Worm (Caenorhabditis elegans) whole organism, L4 larva: ENCODE measurements around the gene unc-17.
A peak's percentile ranks its signal among the peaks of the same experiment; 100 is the strongest.

Experiments used
- F10B5.3 ChIP-seq: sonication (generic microtip); optimal IDR thresholded peaks from 2 replicates; lab custom pipeline; 2016; ENCODE audit warnings: mild to moderate bottlenecking, missing genetic modification characterization, missing compliant biosample characterization
- ZK337.2 ChIP-seq: fragments of 200-800 bp; sonication (Bioruptor generic); IDR thresholded peaks from 2 replicates; pipeline ENCODE4 v1.3.6; 2022; ENCODE audit warnings: missing genetic modification reagents, missing genetic modification characterization, missing compliant biosample characterization
- aha-1 ChIP-seq: fragments of 150-350 bp; peaks from one replicate; lab custom pipeline; 2014; ENCODE audit warnings: missing biosample characterization, missing genetic modification characterization
- ceh-44 ChIP-seq: fragments of 200-800 bp; sonication (Bioruptor generic); IDR thresholded peaks from 2 replicates; pipeline ENCODE4 v1.3.6; 2022; ENCODE audit warnings: missing genetic modification reagents, missing genetic modification characterization, missing compliant biosample characterization
- ceh-62 ChIP-seq: sonication (generic microtip); optimal IDR thresholded peaks from 2 replicates; lab custom pipeline; 2017; ENCODE audit warnings: missing biosample characterization, missing genetic modification characterization
- cey-2 ChIP-seq: sonication (generic microtip); optimal IDR thresholded peaks from 3 replicates; lab custom pipeline; 2017; ENCODE audit warnings: missing genetic modification characterization, mild to moderate bottlenecking, missing compliant biosample characterization, antibody characterized with exemption, borderline replicate concordance; ENCODE audit not compliant: insufficient read depth
- daf-16 ChIP-seq, 3 experiments: sonication (generic microtip); optimal IDR thresholded peaks; 2 replicates each; lab custom pipeline; 2016 to 2017; ENCODE audit warnings: missing genetic modification characterization in 3 of 3, missing genetic modification reagents in 3 of 3, mild to moderate bottlenecking in 2 of 3, missing compliant biosample characterization in 2 of 3, missing biosample characterization in 1 of 3, moderate library complexity in 1 of 3
- daf-19 ChIP-seq: fragments of 200-800 bp; sonication (Bioruptor generic); conservative IDR thresholded peaks from 2 replicates; pipeline ENCODE4 v1.3.6; 2022; ENCODE audit warnings: missing genetic modification characterization, missing compliant biosample characterization
- dmd-6 ChIP-seq: fragments of 200-800 bp; sonication (Bioruptor generic); IDR thresholded peaks from 2 replicates; pipeline ENCODE4 v1.3.6; 2022; ENCODE audit warnings: missing genetic modification reagents, missing genetic modification characterization, missing compliant biosample characterization
- dmd-8 ChIP-seq: fragments of 200-800 bp; sonication (Bioruptor generic); IDR thresholded peaks from 2 replicates; pipeline ENCODE4 v1.3.6; 2022; ENCODE audit warnings: missing genetic modification characterization, missing compliant biosample characterization
- dve-1 ChIP-seq: sonication (generic microtip); optimal IDR thresholded peaks from 2 replicates; lab custom pipeline; 2017; ENCODE audit warnings: antibody characterized with exemption, mild to moderate bottlenecking, missing genetic modification characterization, missing compliant biosample characterization; ENCODE audit not compliant: insufficient read depth
- egl-27 ChIP-seq: sonication (generic microtip); optimal IDR thresholded peaks from 3 replicates; lab custom pipeline; 2017; ENCODE audit warnings: missing biosample characterization, missing genetic modification reagents, missing genetic modification characterization
- gei-8 ChIP-seq: fragments of 200-800 bp; sonication (Bioruptor generic); optimal IDR thresholded peaks from 2 replicates; lab custom pipeline; 2018; ENCODE audit warnings: mild to moderate bottlenecking, missing genetic modification characterization, missing compliant biosample characterization
- lim-7 ChIP-seq: fragments of 200-800 bp; sonication (Bioruptor generic); IDR thresholded peaks from 2 replicates; pipeline ENCODE4 v1.3.6; 2022; ENCODE audit warnings: missing genetic modification characterization, missing compliant biosample characterization
- lin-1 ChIP-seq: fragments of 200-800 bp; sonication (Bioruptor generic); IDR thresholded peaks from 2 replicates; pipeline ENCODE4 v1.3.6; 2022; ENCODE audit warnings: missing genetic modification reagents, missing genetic modification characterization, missing compliant biosample characterization
- lin-38 ChIP-seq: fragments of 200-800 bp; sonication (Bioruptor generic); IDR thresholded peaks from 2 replicates; pipeline ENCODE4 v1.3.6; 2022; ENCODE audit warnings: missing genetic modification reagents, missing genetic modification characterization, missing compliant biosample characterization
- lin-39 ChIP-seq: fragments of 150-350 bp; optimal IDR thresholded peaks from 2 replicates; lab custom pipeline; 2014; ENCODE audit warnings: missing biosample characterization, missing genetic modification reagents, missing genetic modification characterization
- lsy-2 ChIP-seq, 2 experiments: fragments of 150-350 bp in 1 of 2; sonication (generic microtip) in 1 of 2; optimal IDR thresholded peaks; 2 replicates each; lab custom pipeline; 2014 to 2017; ENCODE audit warnings: missing biosample characterization in 2 of 2, missing genetic modification characterization in 2 of 2
- mdt-29 ChIP-seq: fragments of 200-800 bp; sonication (Bioruptor generic); IDR thresholded peaks from 2 replicates; pipeline ENCODE4 v1.3.6; 2022; ENCODE audit warnings: missing genetic modification reagents, missing genetic modification characterization, missing compliant biosample characterization
- nhr-10 ChIP-seq: fragments of 150-350 bp; optimal IDR thresholded peaks from 2 replicates; lab custom pipeline; 2014; ENCODE audit warnings: missing biosample characterization, missing genetic modification characterization
- nhr-28 ChIP-seq: fragments of 150-350 bp; optimal IDR thresholded peaks from 2 replicates; lab custom pipeline; 2014; ENCODE audit warnings: missing biosample characterization, missing genetic modification characterization
- pha-4 ChIP-seq, 2 experiments: fragments of 150-350 bp in 1 of 2; fragments of 200-800 bp in 1 of 2; sonication (Bioruptor generic) in 1 of 2; IDR thresholded peaks in 1 of 2; optimal IDR thresholded peaks in 1 of 2; 2 replicates each; pipeline versions ENCODE4 v1.3.6 to Lab custom; 2014 to 2022; ENCODE audit warnings: missing genetic modification characterization in 2 of 2, missing genetic modification reagents in 2 of 2, missing biosample characterization in 1 of 2, missing compliant biosample characterization in 1 of 2
- pqm-1 ChIP-seq: sonication (generic microtip); optimal IDR thresholded peaks from 2 replicates; lab custom pipeline; 2017; ENCODE audit warnings: missing biosample characterization, missing genetic modification characterization
- rbr-2 ChIP-seq: sonication (generic microtip); optimal IDR thresholded peaks from 2 replicates; lab custom pipeline; 2016; ENCODE audit warnings: missing genotype, missing genetic modification characterization, missing compliant biosample characterization
- set-16 ChIP-seq: fragments of 200-800 bp; sonication (Bioruptor generic); IDR thresholded peaks from 2 replicates; pipeline ENCODE4 v1.3.6; 2022; ENCODE audit warnings: missing genetic modification reagents, missing genetic modification characterization, missing compliant biosample characterization
- skn-1 ChIP-seq: fragments of 150-350 bp; optimal IDR thresholded peaks from 2 replicates; lab custom pipeline; 2014; ENCODE audit warnings: missing biosample characterization, missing genetic modification characterization
- snpc-1.2 ChIP-seq: fragments of 200-800 bp; sonication (Bioruptor generic); IDR thresholded peaks from 2 replicates; pipeline ENCODE4 v1.3.6; 2022; ENCODE audit warnings: missing genetic modification reagents, missing genetic modification characterization, missing compliant biosample characterization
- unc-62 ChIP-seq, 3 experiments: fragments of 150-350 bp in 1 of 3; sonication (generic microtip); optimal IDR thresholded peaks in 2 of 3; peaks in 1 of 3; 1 replicate in 1 of 3; 2 replicates in 2 of 3; lab custom pipeline; 2014 to 2017; ENCODE audit warnings: missing biosample characterization in 3 of 3, missing genetic modification characterization in 3 of 3, missing genetic modification reagents in 3 of 3, missing genotype in 1 of 3
- zfp-3 ChIP-seq: fragments of 200-800 bp; sonication (Bioruptor generic); conservative IDR thresholded peaks from 2 replicates; pipeline ENCODE4 v1.3.6; 2022; ENCODE audit warnings: missing genetic modification reagents, missing genetic modification characterization, missing compliant biosample characterization
- ztf-11 ChIP-seq: fragments of 150-350 bp; optimal IDR thresholded peaks from 2 replicates; lab custom pipeline; 2014; ENCODE audit warnings: missing biosample characterization, missing genetic modification characterization

Gene unc-17

DNA sequence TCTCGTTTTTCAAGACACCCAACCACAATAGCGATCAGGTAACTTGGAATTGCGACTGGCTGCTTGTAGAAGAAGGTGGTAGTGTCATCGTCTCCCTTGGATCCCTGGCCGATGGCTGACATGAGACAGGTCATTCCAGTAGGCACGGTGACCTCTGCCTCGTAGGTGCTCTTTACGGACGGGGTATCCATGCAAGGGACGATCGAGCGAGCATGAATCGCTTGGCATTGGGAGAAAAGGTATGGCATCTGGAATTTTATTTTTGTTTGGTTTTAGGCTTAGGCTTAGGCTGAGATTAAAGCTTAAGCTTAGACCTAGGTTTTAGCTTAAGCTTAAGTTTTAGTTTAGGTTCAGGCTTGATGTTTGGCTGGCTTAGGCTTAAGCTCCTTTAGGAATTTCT lies 13.5 kb downstream of the unc-17 start:
- no peak for TF ChIP-seq daf-19
- TF ChIP-seq ZK337.2 (GFP tag; lab: Robert Waterston, UW): no peak
- no peak for TF ChIP-seq lsy-2 (tag; optimal IDR thresholded peaks at IDR 0.05; lab: Kevin White, UChicago)
- TF ChIP-seq lim-7: no peak
- peak; percentile 83 for TF ChIP-seq aha-1 (tag; lab: Kevin White, UChicago)
- TF ChIP-seq cey-2 (tag; lab: Kevin White, UChicago): no peak
- TF ChIP-seq dmd-8 (GFP tag; lab: Robert Waterston, UW): peak; percentile 59; the same call in 1 of the 2 replicates

DNA sequence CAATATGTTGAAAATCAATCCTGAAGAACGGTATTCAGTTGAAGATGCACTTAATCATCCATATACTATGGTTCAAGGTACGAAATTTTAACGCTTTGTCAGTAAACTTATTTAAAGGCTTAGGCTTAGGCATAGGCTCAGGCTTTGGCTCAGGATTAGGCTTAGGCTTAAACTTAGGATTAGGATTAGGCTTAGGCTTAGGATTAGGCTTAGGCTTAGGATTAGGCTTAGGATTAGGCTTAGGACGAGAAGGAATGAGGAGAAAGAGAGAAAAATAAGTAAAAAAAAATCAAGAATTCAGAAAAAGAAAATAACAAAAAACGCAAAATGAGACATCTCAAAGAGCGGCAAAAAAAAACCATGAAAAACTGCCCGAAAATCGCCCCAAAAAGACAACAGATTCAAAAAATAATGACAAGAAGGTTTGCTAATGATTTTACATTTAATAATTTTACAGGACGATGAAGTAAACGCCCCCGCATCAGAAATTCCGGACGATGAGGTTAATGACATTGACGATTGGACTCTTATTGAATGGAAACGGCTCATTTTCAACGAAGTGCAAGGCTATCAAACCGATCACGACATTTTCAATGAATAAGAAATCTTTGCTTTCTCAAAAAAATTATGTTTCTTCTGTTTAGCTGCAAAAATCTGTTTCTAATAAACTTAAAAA lies 15.8 kb downstream of the unc-17 start:
- 0 out of 2 replicates have a peak, but pooled peaks have one; percentile 18 for TF ChIP-seq dmd-8 (GFP tag; lab: Robert Waterston, UW)
- TF ChIP-seq F10B5.3 (tag; lab: Kevin White, UChicago): no peak
- TF ChIP-seq nhr-10 (tag; lab: Kevin White, UChicago): peak; percentile 32
- TF ChIP-seq zfp-3 (GFP tag; lab: Robert Waterston, UW): peak; percentile 52; the same call in 1 of the 2 replicates
- TF ChIP-seq lin-38 (GFP tag; lab: Robert Waterston, UW): peak; percentile 59
- TF ChIP-seq mdt-29 (GFP tag; lab: Robert Waterston, UW): no peak
- TF ChIP-seq egl-27 (tag; lab: Kevin White, UChicago): no peak
- 0 out of 2 replicates have a peak, but pooled peaks have one; percentile 24 for TF ChIP-seq lin-1 (GFP tag; lab: Robert Waterston, UW)
- no peak for TF ChIP-seq ztf-11
- TF ChIP-seq pha-4 (GFP tag; IDR thresholded peaks at IDR 0.05; lab: Robert Waterston, UW): peak; percentile 43; the same call in 1 of the 2 replicates
- no peak for TF ChIP-seq pha-4 (tag; optimal IDR thresholded peaks at IDR 0.05; lab: Kevin White, UChicago)
- peak in 1 of 2 experiments; percentile 14 for TF ChIP-seq unc-62 (GFP tag; optimal IDR thresholded peaks at IDR 0.05 in 1 of 2; lab: Kevin White, UChicago)
- no peak for TF ChIP-seq unc-62 (tag; optimal IDR thresholded peaks at IDR 0.05; lab: Kevin White, UChicago)

DNA sequence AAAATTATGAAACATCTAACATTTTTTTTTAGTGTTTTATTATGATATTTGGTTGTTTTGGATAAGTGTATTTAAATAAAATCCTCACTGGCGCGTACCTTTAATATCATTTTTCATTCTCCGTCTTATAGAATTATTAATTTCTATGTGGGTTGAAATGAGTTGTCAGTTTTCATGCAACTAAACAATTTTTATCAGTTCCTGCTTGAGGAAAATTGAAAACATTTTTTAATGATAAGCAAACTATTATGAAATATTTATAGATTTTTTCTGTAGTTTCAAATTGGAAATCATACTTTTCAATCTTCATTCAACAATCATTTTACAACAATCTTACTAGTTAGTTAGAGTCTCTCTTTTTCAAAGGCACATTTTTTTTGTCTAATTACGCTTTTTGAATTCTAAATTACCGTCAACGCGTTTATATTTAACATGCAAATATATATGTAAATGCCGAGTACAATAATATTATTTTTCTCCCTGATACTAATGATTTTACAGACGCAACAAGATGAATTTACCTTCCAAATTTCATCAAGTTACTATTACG lies 18.1 kb downstream of the unc-17 start, which contains the start of the genes Y37E11B.10 and kgb-2:
Gene Y37E11B.10 (minus strand): TSS at position 182 of the 550 bp plus-strand sequence.
Gene kgb-2 (plus strand): TSS at position 500 of the 550 bp plus-strand sequence.
- no peak for TF ChIP-seq rbr-2
- TF ChIP-seq skn-1: no peak
- peak; percentile 39 for TF ChIP-seq pqm-1 (tag; lab: Kevin White, UChicago)
- TF ChIP-seq nhr-10 (tag; lab: Kevin White, UChicago): no peak
- TF ChIP-seq dve-1: peak; percentile 8
- TF ChIP-seq gei-8: no peak
- no peak for TF ChIP-seq daf-16 (GFP tag; optimal IDR thresholded peaks at IDR 0.05; lab: Kevin White, UChicago)
- TF ChIP-seq daf-16 (tag; optimal IDR thresholded peaks at IDR 0.05; lab: Kevin White, UChicago): peak; percentile 71
- TF ChIP-seq nhr-28 (tag; lab: Kevin White, UChicago): peak; percentile 67
- TF ChIP-seq, all 104 proteins: peak for 4

DNA sequence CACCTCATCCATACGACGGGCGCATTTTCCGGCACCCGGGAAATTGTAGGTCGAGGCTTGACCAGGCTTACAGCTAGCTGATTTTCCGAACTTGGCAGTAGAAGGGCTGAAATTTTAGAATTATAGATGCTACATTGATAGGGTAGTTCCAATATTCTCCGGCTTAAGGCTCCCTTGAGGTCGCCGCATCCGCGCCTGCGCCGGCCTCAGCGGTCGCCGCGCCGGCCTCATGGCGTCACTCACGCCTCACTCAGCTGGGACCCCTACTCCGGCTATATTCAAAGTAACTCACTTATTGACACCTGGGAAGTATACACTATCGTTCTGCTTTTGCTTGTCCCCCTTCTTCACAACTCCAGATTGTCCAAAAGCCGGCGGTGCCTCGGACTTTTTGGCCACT lies 20.4 kb downstream of the unc-17 start:
- 0 out of 2 replicates have a peak, but pooled peaks have one; percentile 56 for TF ChIP-seq lim-7
- no peak for TF ChIP-seq dve-1
- TF ChIP-seq lin-1 (GFP tag; lab: Robert Waterston, UW): no peak
- TF ChIP-seq ceh-62 (tag; lab: Kevin White, UChicago): no peak
- TF ChIP-seq set-16: peak; percentile 89
- no peak for TF ChIP-seq lin-39 (tag; lab: Kevin White, UChicago)
- no peak for TF ChIP-seq ceh-44 (GFP tag; lab: Robert Waterston, UW)
- no peak for TF ChIP-seq skn-1
- no peak for TF ChIP-seq snpc-1.2
- no peak for TF ChIP-seq rbr-2
- TF ChIP-seq dmd-6 (GFP tag; lab: Robert Waterston, UW): no peak
